Fruit fly (Drosophila melanogaster) Kc167 (cell line): Measurements from ENCODE around the gene Ass.

Experiments
- Sin3A ChIP-seq: fragments of >200 bp; optimal IDR thresholded peaks from 2 replicates; lab custom pipeline; 2018; ENCODE audit warnings: missing external identifiers
- insv ChIP-seq: fragments of >200 bp; optimal IDR thresholded peaks from 3 replicates; lab custom pipeline; 2018; ENCODE audit warnings: missing external identifiers
- psq ChIP-seq: fragments of >200 bp; optimal IDR thresholded peaks from 2 replicates; lab custom pipeline; 2017; ENCODE audit warnings: missing external identifiers
- ttk ChIP-seq: sonication (Bioruptor generic); optimal IDR thresholded peaks from 2 replicates; lab custom pipeline; 2017; ENCODE audit warnings: missing external identifiers

DNA sequence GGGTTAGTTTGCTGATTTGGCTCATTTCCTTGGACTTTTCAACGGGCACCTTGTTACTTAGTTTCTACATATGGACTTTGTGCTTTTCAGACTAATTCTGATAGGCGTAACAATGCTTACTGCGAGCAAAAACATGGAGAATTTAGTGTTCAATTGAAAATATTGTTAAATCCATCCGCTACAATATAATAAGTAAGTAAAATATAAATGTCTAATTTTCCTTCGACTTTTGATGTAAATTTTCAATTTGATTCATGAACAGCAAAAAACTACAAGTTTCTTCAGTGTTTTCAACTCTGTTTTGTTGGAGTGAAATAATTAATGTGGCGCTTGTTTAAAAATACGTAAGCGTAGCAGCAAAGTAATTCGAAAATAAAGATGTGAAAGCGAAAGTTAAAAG is 35.4 kb downstream of the Ass start, which contains the start of gene glob2:
- TF ChIP-seq psq (lab: Kevin White, UChicago): no peak
- no peak for TF ChIP-seq ttk (lab: Kevin White, UChicago)
- no peak for TF ChIP-seq insv
- no peak for TF ChIP-seq Sin3A
